Worm (Caenorhabditis elegans): ENCODE results near the gene K09E4.3.
A peak's percentile ranks its signal among the peaks of the same experiment; 100 is the strongest.

K09E4.3 gene

ce11 chrII:14089796-14090372 is 36.9 kb downstream of the K09E4.3 start:
- TF ChIP-seq T20F7.1 (GFP tag; optimal IDR thresholded peaks at IDR 0.05) (no peak), Y105C5A.15 (GFP tag; IDR thresholded peaks at IDR 0.05) (no peak), lin-15B (tag; optimal IDR thresholded peaks at IDR 0.05) (no peak), lsy-2 (tag; optimal IDR thresholded peaks at IDR 0.05) (no peak), ceh-28 (tag; optimal IDR thresholded peaks at IDR 0.05) (no peak), ceh-44 (GFP tag; IDR thresholded peaks at IDR 0.05) (no peak), duxl-1 (tag; optimal IDR thresholded peaks at IDR 0.05; ENCODE audit: poor library complexity) (no peak), snpc-4 (tag; optimal IDR thresholded peaks at IDR 0.05) (no peak), lin-38 (GFP tag; IDR thresholded peaks at IDR 0.05) (no peak), lin-13 (GFP tag; optimal IDR thresholded peaks at IDR 0.05) (no peak), daf-12 (tag; optimal IDR thresholded peaks at IDR 0.05) (no peak), lin-29 (GFP tag; IDR thresholded peaks at IDR 0.05) (no peak), egl-43 (GFP tag; IDR thresholded peaks at IDR 0.05) (0 out of 2 replicates have a peak, but pooled peaks have one; percentile 7), F49E8.2 (tag; optimal IDR thresholded peaks at IDR 0.05; ENCODE audit: borderline replicate concordance) (no peak), tra-1 (GFP tag; IDR thresholded peaks at IDR 0.05) (no peak), sdz-12 (GFP tag; optimal IDR thresholded peaks at IDR 0.05) (no peak), dve-1 (tag; optimal IDR thresholded peaks at IDR 0.05; ENCODE audit: insufficient read depth) (no peak), ceh-32 (tag; optimal IDR thresholded peaks at IDR 0.05; ENCODE audit: poor library complexity) (no peak), cey-2 (tag; optimal IDR thresholded peaks at IDR 0.05; ENCODE audit: borderline replicate concordance, insufficient read depth) (no peak), set-16 (GFP tag; IDR thresholded peaks at IDR 0.05) (peak; percentile 77), zip-2 (tag; optimal IDR thresholded peaks at IDR 0.05) (no peak), skn-1 (tag; optimal IDR thresholded peaks at IDR 0.05) (no peak), egl-27 (tag; optimal IDR thresholded peaks at IDR 0.05) (no peak), hlh-11 (tag; optimal IDR thresholded peaks at IDR 0.05) (no peak), jun-1 (tag; optimal IDR thresholded peaks at IDR 0.05) (no peak), nhr-11 (tag; optimal IDR thresholded peaks at IDR 0.05) (no peak), nhr-41 (GFP tag; IDR thresholded peaks at IDR 0.05) (peak; percentile 27; the same call in 1 of the 2 replicates), vab-7 (GFP tag; IDR thresholded peaks at IDR 0.05) (no peak), pha-4 (GFP tag; IDR thresholded peaks at IDR 0.05) (no peak), pha-4 (tag; optimal IDR thresholded peaks at IDR 0.05) (no peak), spr-3 (GFP tag; optimal IDR thresholded peaks at IDR 0.05) (no peak), nhr-42 (GFP tag; IDR thresholded peaks at IDR 0.05) (peak; percentile 36; the same call in 1 of the 2 replicates), zfp-2 (tag; optimal IDR thresholded peaks at IDR 0.05) (no peak), saeg-2 (GFP tag; IDR thresholded peaks at IDR 0.05) (no peak)

ce11 chrII:14086931-14087330 is 39.8 kb downstream of the K09E4.3 start:
- TF ChIP-seq F44E2.7 (GFP tag; IDR thresholded peaks at IDR 0.05) (no peak), set-16 (GFP tag; IDR thresholded peaks at IDR 0.05) (peak; percentile 97), ZK337.2 (GFP tag; IDR thresholded peaks at IDR 0.05) (no peak), pqm-1 (tag; optimal IDR thresholded peaks at IDR 0.05) (no peak), ces-1 (GFP tag; optimal IDR thresholded peaks at IDR 0.05) (no peak)

ce11 chrII:14077823-14078222 is 48.9 kb downstream of the K09E4.3 start:
- TF ChIP-seq set-16 (GFP tag; IDR thresholded peaks at IDR 0.05) (peak; percentile 89), arid-1 (GFP tag; conservative IDR thresholded peaks at IDR 0.05) (no peak)
